Worm (Caenorhabditis elegans) whole organism, L3 larva: ENCODE measurements around the gene rpl-9.

Experiments used
- R02D3.7 ChIP-seq: fragments of 150-350 bp; optimal IDR thresholded peaks from 2 replicates; lab custom pipeline; 2014; ENCODE audit warnings: missing biosample characterization, missing genetic modification characterization
- ZK546.5 ChIP-seq: sonication (generic microtip); optimal IDR thresholded peaks from 2 replicates; lab custom pipeline; 2017; ENCODE audit warnings: missing biosample characterization, missing genetic modification characterization
- aly-2 ChIP-seq: fragments of 150-350 bp; optimal IDR thresholded peaks from 2 replicates; lab custom pipeline; 2014; ENCODE audit warnings: missing biosample characterization, missing genetic modification characterization
- ama-1 ChIP-seq: fragments of 150-350 bp; optimal IDR thresholded peaks from 2 replicates; lab custom pipeline; 2018
- ceh-16 ChIP-seq: sonication (generic microtip); optimal IDR thresholded peaks from 2 replicates; lab custom pipeline; 2017; ENCODE audit warnings: missing biosample characterization, missing genetic modification characterization
- ceh-28 ChIP-seq: fragments of 150-350 bp; optimal IDR thresholded peaks from 2 replicates; lab custom pipeline; 2014; ENCODE audit warnings: missing biosample characterization, missing genetic modification reagents, missing genetic modification characterization
- ceh-82 ChIP-seq: fragments of 150-350 bp; optimal IDR thresholded peaks from 2 replicates; lab custom pipeline; 2014; ENCODE audit warnings: missing biosample characterization, missing genetic modification characterization
- daf-12 ChIP-seq: fragments of 150-350 bp; optimal IDR thresholded peaks from 2 replicates; lab custom pipeline; 2014; ENCODE audit warnings: missing biosample characterization, missing genetic modification reagents, missing genetic modification characterization
- egl-27 ChIP-seq: sonication (generic microtip); optimal IDR thresholded peaks from 4 replicates; lab custom pipeline; 2017; ENCODE audit warnings: missing biosample characterization, missing genetic modification reagents, missing genetic modification characterization
- egl-5 ChIP-seq: fragments of 150-350 bp; optimal IDR thresholded peaks from 2 replicates; lab custom pipeline; 2017; ENCODE audit warnings: missing biosample characterization, missing genetic modification reagents, missing genetic modification characterization, inconsistent platforms
- elt-1 ChIP-seq: fragments of 150-350 bp; optimal IDR thresholded peaks from 2 replicates; lab custom pipeline; 2014; ENCODE audit warnings: missing biosample characterization, missing genetic modification characterization
- elt-3 ChIP-seq, 3 experiments: fragments of 150-350 bp in 1 of 3; sonication (generic microtip) in 2 of 3; optimal IDR thresholded peaks; 2 replicates in 2 of 3; 4 replicates in 1 of 3; lab custom pipeline; 2014 to 2017; ENCODE audit warnings: missing biosample characterization in 3 of 3, missing genetic modification characterization in 3 of 3
- eor-1 ChIP-seq, 2 experiments: fragments of 150-350 bp; optimal IDR thresholded peaks; 2 replicates each; lab custom pipeline; 2014 to 2018; ENCODE audit warnings: missing biosample characterization in 2 of 2, missing genetic modification characterization in 2 of 2
- fkh-10 ChIP-seq: sonication (generic microtip); optimal IDR thresholded peaks from 2 replicates; lab custom pipeline; 2017; ENCODE audit warnings: missing biosample characterization, missing genetic modification reagents, missing genetic modification characterization
- fkh-2 ChIP-seq: fragments of 150-350 bp; optimal IDR thresholded peaks from 2 replicates; lab custom pipeline; 2014; ENCODE audit warnings: missing biosample characterization, missing genetic modification reagents, missing genetic modification characterization
- fos-1 ChIP-seq: fragments of 150-350 bp; optimal IDR thresholded peaks from 2 replicates; lab custom pipeline; 2014; ENCODE audit warnings: missing biosample characterization, missing genetic modification characterization
- hmg-11 ChIP-seq: sonication (generic microtip); optimal IDR thresholded peaks from 2 replicates; lab custom pipeline; 2016; ENCODE audit warnings: missing genetic modification characterization, missing compliant biosample characterization
- jun-1 ChIP-seq: fragments of 150-350 bp; optimal IDR thresholded peaks from 2 replicates; lab custom pipeline; 2014; ENCODE audit warnings: missing biosample characterization, missing genetic modification reagents, missing genetic modification characterization
- lin-15B ChIP-seq: fragments of 150-350 bp; optimal IDR thresholded peaks from 2 replicates; lab custom pipeline; 2014; ENCODE audit warnings: missing biosample characterization, missing genetic modification characterization
- lin-39 ChIP-seq: fragments of 150-350 bp; optimal IDR thresholded peaks from 2 replicates; lab custom pipeline; 2018; ENCODE audit warnings: missing biosample characterization, missing genetic modification reagents, missing genetic modification characterization
- lsy-12 ChIP-seq: sonication (generic microtip); optimal IDR thresholded peaks from 2 replicates; lab custom pipeline; 2016; ENCODE audit warnings: mild to moderate bottlenecking, missing genetic modification characterization, missing compliant biosample characterization
- mml-1 ChIP-seq: fragments of 150-350 bp; sonication (generic microtip); optimal IDR thresholded peaks from 3 replicates; lab custom pipeline; 2014; ENCODE audit warnings: missing biosample characterization, missing genetic modification characterization
- nfya-1 ChIP-seq: sonication (generic microtip); optimal IDR thresholded peaks from 2 replicates; lab custom pipeline; 2017; ENCODE audit warnings: missing genetic modification characterization, mild to moderate bottlenecking, missing compliant biosample characterization, antibody characterized with exemption, moderate library complexity; ENCODE audit not compliant: insufficient read depth
- nhr-11 ChIP-seq: fragments of 150-350 bp; optimal IDR thresholded peaks from 2 replicates; lab custom pipeline; 2014; ENCODE audit warnings: missing biosample characterization, missing genetic modification characterization
- nhr-23 ChIP-seq: fragments of 150-350 bp; optimal IDR thresholded peaks from 2 replicates; lab custom pipeline; 2014; ENCODE audit warnings: missing biosample characterization, missing genetic modification reagents, missing genetic modification characterization
- nhr-237 ChIP-seq: fragments of 150-350 bp; optimal IDR thresholded peaks from 2 replicates; lab custom pipeline; 2014; ENCODE audit warnings: missing biosample characterization, missing genetic modification characterization
- nhr-25 ChIP-seq: sonication (generic microtip); optimal IDR thresholded peaks from 2 replicates; lab custom pipeline; 2017; ENCODE audit warnings: missing biosample characterization, missing genetic modification characterization
- nhr-28 ChIP-seq: fragments of 150-350 bp; optimal IDR thresholded peaks from 2 replicates; lab custom pipeline; 2014; ENCODE audit warnings: missing biosample characterization, missing genetic modification characterization
- nhr-43 ChIP-seq: sonication (generic microtip); optimal IDR thresholded peaks from 2 replicates; lab custom pipeline; 2016; ENCODE audit warnings: mild to moderate bottlenecking, missing genetic modification characterization, missing compliant biosample characterization; ENCODE audit not compliant: poor library complexity, severe bottlenecking
- nhr-76 ChIP-seq: fragments of 150-350 bp; sonication (generic microtip); optimal IDR thresholded peaks from 5 replicates; lab custom pipeline; 2014; ENCODE audit warnings: missing biosample characterization, missing genetic modification characterization
- nhr-77 ChIP-seq: fragments of 150-350 bp; optimal IDR thresholded peaks from 2 replicates; lab custom pipeline; 2014; ENCODE audit warnings: missing biosample characterization, missing genetic modification characterization
- pqm-1 ChIP-seq: fragments of 150-350 bp; optimal IDR thresholded peaks from 2 replicates; lab custom pipeline; 2017; ENCODE audit warnings: missing biosample characterization, missing genetic modification characterization, inconsistent platforms
- sea-2 ChIP-seq: fragments of 150-350 bp; sonication (generic microtip); optimal IDR thresholded peaks from 4 replicates; lab custom pipeline; 2014; ENCODE audit warnings: missing biosample characterization, missing genetic modification reagents, missing genetic modification characterization
- tbx-2 ChIP-seq: sonication (generic microtip); optimal IDR thresholded peaks from 2 replicates; lab custom pipeline; 2016; ENCODE audit warnings: mild to moderate bottlenecking, missing genetic modification characterization, missing compliant biosample characterization
- unc-39 ChIP-seq: sonication (generic microtip); optimal IDR thresholded peaks from 4 replicates; lab custom pipeline; 2017; ENCODE audit warnings: missing biosample characterization, missing genetic modification characterization
- unc-62 ChIP-seq: fragments of 150-350 bp; sonication (generic microtip); optimal IDR thresholded peaks from 4 replicates; lab custom pipeline; 2014; ENCODE audit warnings: missing biosample characterization, missing genetic modification reagents, missing genetic modification characterization
- zag-1 ChIP-seq: fragments of 150-350 bp; optimal IDR thresholded peaks from 2 replicates; lab custom pipeline; 2014; ENCODE audit warnings: missing biosample characterization, missing genetic modification characterization
- ztf-11 ChIP-seq: fragments of 150-350 bp; optimal IDR thresholded peaks from 2 replicates; lab custom pipeline; 2014; ENCODE audit warnings: missing biosample characterization, missing genetic modification characterization
- ztf-4 ChIP-seq: fragments of 150-350 bp; optimal IDR thresholded peaks from 2 replicates; lab custom pipeline; 2014; ENCODE audit warnings: missing biosample characterization, missing genetic modification characterization

The rpl-9 gene

ce11 chrIII:7565247-7565646 lies 7.4 kb downstream of the rpl-9 start, which contains the start of gene ttr-8:
ttr-8 (minus strand) TSS chrIII:7565347.
- TF ChIP-seq nfya-1 (tag; lab: Kevin White, UChicago) (no peak), mml-1 (tag; lab: Kevin White, UChicago) (no peak), tbx-2 (tag; lab: Kevin White, UChicago) (no peak), aly-2 (tag; lab: Kevin White, UChicago) (no peak), nhr-28 (tag; lab: Kevin White, UChicago) (no peak), daf-12 (tag; lab: Kevin White, UChicago) (no peak), nhr-25 (tag; lab: Kevin White, UChicago) (no peak), nhr-77 (tag; lab: Kevin White, UChicago) (no peak), ceh-16 (no peak), zag-1 (tag; lab: Kevin White, UChicago) (no peak), ceh-82 (tag; lab: Kevin White, UChicago) (no peak), lsy-12 (tag; lab: Kevin White, UChicago) (no peak), fos-1 (tag; lab: Kevin White, UChicago) (no peak), ZK546.5 (no peak), lin-39 (no peak), ama-1 (lab: Kevin White, UChicago) (no peak), fkh-2 (tag; lab: Kevin White, UChicago) (no peak), pqm-1 (tag; lab: Kevin White, UChicago) (no peak)

ce11 chrIII:7561872-7562271 lies 10.8 kb downstream of the rpl-9 start, which contains the start of gene lgc-12:
lgc-12 (plus strand) TSS chrIII:7562172.
- no peak for TF ChIP-seq fkh-10 (GFP tag; lab: Kevin White, UChicago)
- no peak for TF ChIP-seq unc-39 (tag; lab: Kevin White, UChicago)
- no peak for TF ChIP-seq nhr-237
- no peak for TF ChIP-seq ztf-4 (tag; lab: Kevin White, UChicago)
- no peak for TF ChIP-seq ceh-82 (tag; lab: Kevin White, UChicago)
- TF ChIP-seq tbx-2 (tag; lab: Kevin White, UChicago) = no peak
- TF ChIP-seq mml-1 (tag; lab: Kevin White, UChicago) = no peak
- no peak for TF ChIP-seq ceh-16
- TF ChIP-seq nhr-43 (tag; lab: Kevin White, UChicago) = no peak
- TF ChIP-seq, all 47 proteins: peak for 0

ce11 chrIII:7559869-7560268 lies 12.8 kb downstream of the rpl-9 start:
- no peak for TF ChIP-seq lin-15B (tag; lab: Kevin White, UChicago)
- TF ChIP-seq nhr-76 (tag; lab: Kevin White, UChicago) = no peak
- TF ChIP-seq nfya-1 (tag; lab: Kevin White, UChicago) = peak; percentile 25
- peak; percentile 3 for TF ChIP-seq elt-1 (tag; lab: Kevin White, UChicago)
- no peak for TF ChIP-seq nhr-23 (tag; lab: Kevin White, UChicago)
- peak; percentile 31 for TF ChIP-seq lin-39
- peak; percentile 61 for TF ChIP-seq unc-62 (GFP tag; lab: Kevin White, UChicago)
- TF ChIP-seq nhr-11 = peak; percentile 48

- TF ChIP-seq jun-1 (tag; lab: Kevin White, UChicago) (no peak), ceh-16 (no peak), elt-3 (tag; optimal IDR thresholded peaks at IDR 0.05; lab: Kevin White, UChicago) (no peak), R02D3.7 (tag; lab: Kevin White, UChicago) (no peak), eor-1 (tag; optimal IDR thresholded peaks at IDR 0.05; lab: Kevin White, UChicago) (no peak), mml-1 (tag; lab: Kevin White, UChicago) (no peak), aly-2 (tag; lab: Kevin White, UChicago) (no peak), egl-27 (no peak), egl-5 (tag; lab: Kevin White, UChicago) (no peak), hmg-11 (tag; lab: Kevin White, UChicago) (no peak), ceh-82 (tag; lab: Kevin White, UChicago) (no peak), fkh-10 (GFP tag; lab: Kevin White, UChicago) (no peak), ztf-11 (tag; lab: Kevin White, UChicago) (no peak), sea-2 (no peak), unc-62 (GFP tag; lab: Kevin White, UChicago) (no peak), ceh-28 (tag; lab: Kevin White, UChicago) (no peak), tbx-2 (tag; lab: Kevin White, UChicago) (no peak), zag-1 (tag; lab: Kevin White, UChicago) (no peak)
Observed at ce11 chrIII:7558658-7559057, 14.0 kb downstream of the rpl-9 start.
